Worm (Caenorhabditis elegans) whole organism, young adult: ENCODE results near the gene mdmh-35.
A peak's percentile ranks its signal among the peaks of the same experiment; 100 is the strongest.

Experiments
- B0261.1 ChIP-seq: sonication (generic microtip); optimal IDR thresholded peaks from 2 replicates; lab custom pipeline; 2016; ENCODE audit warnings: mild to moderate bottlenecking, missing genetic modification characterization, moderate library complexity, missing compliant biosample characterization
- B0336.3 ChIP-seq: fragments of 200-800 bp; sonication (Bioruptor generic); IDR thresholded peaks from 2 replicates; pipeline ENCODE4 v1.3.6; 2022; ENCODE audit warnings: missing genetic modification characterization, missing compliant biosample characterization
- C06A6.2 ChIP-seq: fragments of 200-800 bp; sonication (Bioruptor generic); conservative IDR thresholded peaks from 2 replicates; pipeline ENCODE4 v1.3.6; 2022; ENCODE audit warnings: missing genetic modification characterization, missing compliant biosample characterization
- D2030.7 ChIP-seq: fragments of 200-800 bp; sonication (Bioruptor generic); IDR thresholded peaks from 2 replicates; pipeline ENCODE4 v1.3.6; 2022; ENCODE audit warnings: missing genetic modification reagents, missing genetic modification characterization, missing compliant biosample characterization
- F10E7.11 ChIP-seq: sonication (generic microtip); optimal IDR thresholded peaks from 2 replicates; lab custom pipeline; 2017; ENCODE audit warnings: mild to moderate bottlenecking, missing genetic modification characterization, moderate library complexity, missing compliant biosample characterization
- F55B11.4 ChIP-seq: sonication (generic microtip); optimal IDR thresholded peaks from 2 replicates; lab custom pipeline; 2016; ENCODE audit warnings: missing compliant biosample characterization, missing genetic modification characterization, borderline replicate concordance; ENCODE audit not compliant: insufficient read depth
- F57C9.4 ChIP-seq: sonication (generic microtip); optimal IDR thresholded peaks from 2 replicates; lab custom pipeline; 2017; ENCODE audit warnings: mild to moderate bottlenecking, missing genetic modification characterization, missing compliant biosample characterization
- Y53F4B.3 ChIP-seq: fragments of 200-800 bp; sonication (Bioruptor generic); IDR thresholded peaks from 2 replicates; pipeline ENCODE4 v1.3.6; 2022; ENCODE audit warnings: missing genetic modification reagents, missing genetic modification characterization, missing compliant biosample characterization
- Y67H2A.10 ChIP-seq: fragments of 200-800 bp; sonication (Bioruptor generic); conservative IDR thresholded peaks from 2 replicates; pipeline ENCODE4 v1.3.6; 2022; ENCODE audit warnings: missing genetic modification reagents, missing genetic modification characterization, missing compliant biosample characterization
- Y95B8A.8 ChIP-seq: fragments of 200-800 bp; sonication (Bioruptor generic); IDR thresholded peaks from 2 replicates; pipeline ENCODE4 v1.3.6; 2022; ENCODE audit warnings: missing genetic modification reagents, missing genetic modification characterization, missing compliant biosample characterization
- attf-6 ChIP-seq: fragments of 200-800 bp; sonication (Bioruptor generic); IDR thresholded peaks from 2 replicates; pipeline ENCODE4 v1.3.6; 2022; ENCODE audit warnings: missing genetic modification reagents, missing genetic modification characterization, missing compliant biosample characterization
- bed-1 ChIP-seq: fragments of 200-800 bp; sonication (Bioruptor generic); IDR thresholded peaks from 2 replicates; pipeline ENCODE4 v1.3.6; 2022; ENCODE audit warnings: missing genetic modification reagents, missing genetic modification characterization, missing compliant biosample characterization
- ceh-27 ChIP-seq: fragments of 200-800 bp; sonication (Bioruptor generic); optimal IDR thresholded peaks from 2 replicates; lab custom pipeline; 2018; ENCODE audit warnings: mild to moderate bottlenecking, missing genetic modification characterization, moderate library complexity, missing compliant biosample characterization
- ceh-40 ChIP-seq: fragments of 200-800 bp; sonication (Bioruptor generic); IDR thresholded peaks from 2 replicates; pipeline ENCODE4 v1.3.6; 2022; ENCODE audit warnings: missing genetic modification characterization, missing compliant biosample characterization
- efl-1 ChIP-seq: fragments of 150-350 bp; optimal IDR thresholded peaks from 2 replicates; lab custom pipeline; 2014; ENCODE audit warnings: missing biosample characterization, missing genetic modification reagents, missing genetic modification characterization
- egl-18 ChIP-seq: fragments of 200-800 bp; sonication (Bioruptor generic); IDR thresholded peaks from 2 replicates; pipeline ENCODE4 v1.3.6; 2022; ENCODE audit warnings: missing genetic modification reagents, missing genetic modification characterization, missing compliant biosample characterization
- egl-44 ChIP-seq: fragments of 200-800 bp; sonication (Bioruptor generic); IDR thresholded peaks from 2 replicates; pipeline ENCODE4 v1.3.6; 2022; ENCODE audit warnings: missing genetic modification reagents, missing genetic modification characterization, missing compliant biosample characterization
- egrh-3 ChIP-seq: fragments of 200-800 bp; sonication (Bioruptor generic); IDR thresholded peaks from 2 replicates; pipeline ENCODE4 v1.3.6; 2022; ENCODE audit warnings: missing genetic modification reagents, missing genetic modification characterization, missing compliant biosample characterization
- ets-4 ChIP-seq: fragments of 200-800 bp; sonication (Bioruptor generic); optimal IDR thresholded peaks from 2 replicates; lab custom pipeline; 2018; ENCODE audit warnings: mild to moderate bottlenecking, missing genetic modification characterization, missing compliant biosample characterization
- fkh-3 ChIP-seq: sonication (generic microtip); optimal IDR thresholded peaks from 2 replicates; lab custom pipeline; 2016; ENCODE audit warnings: mild to moderate bottlenecking, missing genetic modification characterization, missing compliant biosample characterization
- hmg-1.2 ChIP-seq: fragments of 200-800 bp; sonication (Bioruptor generic); IDR thresholded peaks from 2 replicates; pipeline ENCODE4 v1.3.6; 2022; ENCODE audit warnings: missing genetic modification reagents, missing genetic modification characterization, missing compliant biosample characterization
- hrde-1 ChIP-seq: sonication (generic microtip); optimal IDR thresholded peaks from 2 replicates; lab custom pipeline; 2016; ENCODE audit warnings: missing genetic modification characterization, mild to moderate bottlenecking, missing compliant biosample characterization, moderate library complexity, missing genotype, missing genetic modification reagents, borderline replicate concordance
- lin-26 ChIP-seq: fragments of 200-800 bp; sonication (Bioruptor generic); IDR thresholded peaks from 2 replicates; pipeline ENCODE4 v1.3.6; 2022; ENCODE audit warnings: missing genetic modification reagents, missing genetic modification characterization, missing compliant biosample characterization
- lin-35 ChIP-seq, 3 experiments: fragments of 150-350 bp in 2 of 3; sonication (generic microtip) in 1 of 3; optimal IDR thresholded peaks; 2 replicates each; lab custom pipeline; 2014 to 2018; ENCODE audit warnings: missing biosample characterization in 3 of 3, missing genetic modification characterization in 3 of 3, missing genetic modification reagents in 3 of 3
- lsl-1 ChIP-seq: fragments of 200-800 bp; sonication (Bioruptor generic); optimal IDR thresholded peaks from 2 replicates; lab custom pipeline; 2018; ENCODE audit warnings: mild to moderate bottlenecking, missing genetic modification characterization, moderate library complexity, missing compliant biosample characterization
- madf-10 ChIP-seq: sonication (generic microtip); optimal IDR thresholded peaks from 2 replicates; lab custom pipeline; 2016; ENCODE audit warnings: mild to moderate bottlenecking, missing genetic modification characterization, missing compliant biosample characterization
- madf-8 ChIP-seq: fragments of 200-800 bp; sonication (Bioruptor generic); conservative IDR thresholded peaks from 2 replicates; pipeline ENCODE4 v1.3.6; 2022; ENCODE audit warnings: missing genetic modification reagents, missing genetic modification characterization, missing compliant biosample characterization
- mel-28 ChIP-seq: sonication (generic microtip); optimal IDR thresholded peaks from 2 replicates; lab custom pipeline; 2016; ENCODE audit warnings: borderline replicate concordance, mild to moderate bottlenecking, missing genetic modification characterization, missing compliant biosample characterization
- mxl-1 ChIP-seq: sonication (generic microtip); optimal IDR thresholded peaks from 2 replicates; lab custom pipeline; 2016; ENCODE audit warnings: missing genetic modification characterization, missing compliant biosample characterization
- nfyb-1 ChIP-seq: fragments of 200-800 bp; sonication (Bioruptor generic); IDR thresholded peaks from 2 replicates; pipeline ENCODE4 v1.3.6; 2022; ENCODE audit warnings: missing genetic modification reagents, missing genetic modification characterization, missing compliant biosample characterization
- nhr-80 ChIP-seq: sonication (generic microtip); optimal IDR thresholded peaks from 2 replicates; lab custom pipeline; 2016; ENCODE audit warnings: missing genetic modification characterization, missing compliant biosample characterization
- somi-1 ChIP-seq: fragments of 200-800 bp; sonication (Bioruptor generic); optimal IDR thresholded peaks from 2 replicates; lab custom pipeline; 2018; ENCODE audit warnings: mild to moderate bottlenecking, missing genetic modification characterization, missing compliant biosample characterization
- unc-130 ChIP-seq: sonication (generic microtip); optimal IDR thresholded peaks from 2 replicates; lab custom pipeline; 2016; ENCODE audit warnings: missing genetic modification reagents, missing genetic modification characterization, missing compliant biosample characterization
- unc-62 ChIP-seq: fragments of 150-350 bp; optimal IDR thresholded peaks from 2 replicates; lab custom pipeline; 2014; ENCODE audit warnings: missing biosample characterization, missing genetic modification reagents, missing genetic modification characterization
- xnd-1 ChIP-seq: sonication (generic microtip); optimal IDR thresholded peaks from 2 replicates; lab custom pipeline; 2016; ENCODE audit warnings: missing genotype, missing genetic modification reagents, missing genetic modification characterization, missing compliant biosample characterization
- ztf-22 ChIP-seq: fragments of 200-800 bp; sonication (Bioruptor generic); optimal IDR thresholded peaks from 2 replicates; lab custom pipeline; 2018; ENCODE audit warnings: mild to moderate bottlenecking, missing genetic modification characterization, moderate library complexity, missing compliant biosample characterization
- ztf-6 ChIP-seq: fragments of 200-800 bp; sonication (Bioruptor generic); IDR thresholded peaks from 2 replicates; pipeline ENCODE4 v1.3.6; 2022; ENCODE audit warnings: missing genetic modification reagents, missing genetic modification characterization, missing compliant biosample characterization

Gene mdmh-35

DNA sequence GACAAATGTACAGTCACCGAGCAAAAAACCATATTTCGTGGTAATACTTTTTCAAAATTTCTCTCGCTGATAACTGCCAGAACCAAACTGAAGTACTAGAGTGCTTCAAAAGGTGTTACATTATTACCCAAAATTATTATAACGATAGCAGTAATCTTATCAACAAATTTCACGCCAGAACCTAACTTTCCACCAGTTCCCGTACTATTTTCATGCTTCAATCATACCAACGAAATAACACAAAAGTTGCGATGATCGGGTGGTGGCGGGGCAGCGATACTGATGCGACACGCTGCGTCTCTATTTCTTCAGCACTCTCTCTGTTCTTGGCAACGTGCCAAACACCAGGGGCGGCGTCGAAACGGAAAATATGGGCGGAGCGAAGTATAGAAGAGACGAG lies 46.6 kb downstream of the mdmh-35 start (continued):
- TF ChIP-seq B0261.1 (tag; lab: Kevin White, UChicago) (no peak), attf-6 (GFP tag; lab: Robert Waterston, UW) (no peak), nhr-80 (tag; lab: Kevin White, UChicago) (peak; percentile 99), ets-4 (GFP tag; lab: Kevin White, UChicago) (peak; percentile 69), madf-10 (peak; percentile 3), fkh-3 (tag; lab: Kevin White, UChicago) (no peak), egl-44 (GFP tag; lab: Robert Waterston, UW) (no peak), F10E7.11 (tag; lab: Kevin White, UChicago) (no peak), F57C9.4 (tag; lab: Kevin White, UChicago) (no peak), bed-1 (GFP tag; lab: Robert Waterston, UW) (no peak), F55B11.4 (no peak), B0336.3 (GFP tag; lab: Robert Waterston, UW) (peak; percentile 59; the same call in 1 of the 2 replicates), egrh-3 (GFP tag; lab: Robert Waterston, UW) (no peak), ceh-27 (GFP tag; lab: Kevin White, UChicago) (no peak), D2030.7 (no peak), Y95B8A.8 (no peak), egl-18 (GFP tag; lab: Robert Waterston, UW) (no peak), hmg-1.2 (peak; percentile 87), Y67H2A.10 (GFP tag; lab: Robert Waterston, UW) (no peak), ztf-22 (GFP tag; lab: Kevin White, UChicago) (peak; percentile 41), lsl-1 (GFP tag; lab: Kevin White, UChicago) (no peak), ztf-6 (GFP tag; lab: Robert Waterston, UW) (no peak)

DNA sequence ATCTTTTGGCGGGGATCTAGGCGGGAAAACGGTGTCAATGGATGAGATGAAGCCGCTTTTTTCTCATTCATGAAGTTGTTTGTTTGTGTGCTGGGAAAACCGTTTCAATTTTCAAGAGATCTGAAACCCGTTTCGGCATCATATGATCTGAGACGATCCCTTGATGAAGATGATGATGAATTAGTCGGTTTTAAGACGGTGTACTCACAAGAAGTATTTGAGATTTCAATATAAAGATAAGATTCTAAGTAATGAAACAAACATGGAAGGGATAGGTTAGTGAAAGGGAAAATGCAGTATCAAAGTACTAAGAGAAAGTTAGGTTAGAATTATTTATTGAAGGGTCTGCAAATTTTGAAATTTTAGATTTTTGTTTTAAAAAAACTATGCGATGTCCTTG lies 47.4 kb downstream of the mdmh-35 start:
- TF ChIP-seq ceh-40 (GFP tag; lab: Robert Waterston, UW) (no peak), C06A6.2 (GFP tag; lab: Robert Waterston, UW) (no peak), nfyb-1 (GFP tag; lab: Robert Waterston, UW) (no peak), ztf-6 (GFP tag; lab: Robert Waterston, UW) (no peak), mel-28 (tag; lab: Kevin White, UChicago) (no peak), mxl-1 (tag; lab: Kevin White, UChicago) (no peak), attf-6 (GFP tag; lab: Robert Waterston, UW) (no peak), lin-35 (GFP tag; optimal IDR thresholded peaks at IDR 0.05; lab: Kevin White, UChicago) (no peak), xnd-1 (tag; lab: Kevin White, UChicago) (no peak), unc-62 (GFP tag; lab: Kevin White, UChicago) (no peak), lin-26 (no peak), B0261.1 (tag; lab: Kevin White, UChicago) (no peak), egrh-3 (GFP tag; lab: Robert Waterston, UW) (no peak), madf-8 (GFP tag; lab: Robert Waterston, UW) (no peak), D2030.7 (no peak), hrde-1 (no peak), unc-130 (GFP tag; lab: Kevin White, UChicago) (no peak), somi-1 (GFP tag; lab: Kevin White, UChicago) (no peak)
- TF ChIP-seq, all 124 proteins: peak for 0

- TF ChIP-seq Y53F4B.3 (GFP tag; lab: Robert Waterston, UW) (no peak), efl-1 (GFP tag; lab: Kevin White, UChicago) (peak; percentile 77)
- TF ChIP-seq, all 124 proteins: peak for 1
Measured at ce11 chrII:7806872-7807271, 48.6 kb downstream of the mdmh-35 start.
